Fruit fly (Drosophila melanogaster) whole organism, wandering third instar larva: ENCODE measurements around the gene mtDNA-helicase.

ENCODE experiments used
- Abd-B ChIP-seq: fragments of >200 bp; optimal IDR thresholded peaks from 2 replicates; lab custom pipeline; 2017; ENCODE audit warnings: missing biosample characterization, missing genetic modification characterization
- CG9705 ChIP-seq: fragments of 200-800 bp; sonication (Bioruptor generic); optimal IDR thresholded peaks from 2 replicates; lab custom pipeline; 2018; ENCODE audit warnings: missing biosample characterization, mild to moderate bottlenecking, missing genetic modification characterization
- Jra ChIP-seq: sonication (Bioruptor generic); optimal IDR thresholded peaks from 2 replicates; lab custom pipeline; 2016; ENCODE audit warnings: missing biosample characterization, missing genetic modification characterization
- Rel ChIP-seq, 2 experiments: fragments of 200-800 bp; sonication (Bioruptor generic) in 1 of 2; optimal IDR thresholded peaks; 2 replicates in 1 of 2; 3 replicates in 1 of 2; lab custom pipeline; 2016 to 2019; ENCODE audit warnings: mild to moderate bottlenecking in 2 of 2, missing biosample characterization in 2 of 2, missing genetic modification characterization in 2 of 2, moderate library complexity in 1 of 2
- fru ChIP-seq: fragments of 200-800 bp; sonication (Bioruptor generic); optimal IDR thresholded peaks from 3 replicates; lab custom pipeline; 2016; ENCODE audit warnings: missing biosample characterization, mild to moderate bottlenecking, missing genetic modification characterization

- TF ChIP-seq fru (GFP tag; lab: Kevin White, UChicago) = peak; percentile 64
- TF ChIP-seq Jra (GFP tag; lab: Kevin White, UChicago) = peak; percentile 85
- TF ChIP-seq Abd-B (GFP tag; lab: Kevin White, UChicago) = no peak
- peak; percentile 48 for TF ChIP-seq CG9705 (GFP tag; lab: Kevin White, UChicago)
- TF ChIP-seq Rel (GFP tag; optimal IDR thresholded peaks at IDR 0.05; lab: Kevin White, UChicago) = peak; percentile 86
- TF ChIP-seq Rel (tag; optimal IDR thresholded peaks at IDR 0.05; lab: Kevin White, UChicago) = peak; percentile 71
Observed at dm6 chr2L:9915011-9915850, 22.0 kb upstream of the mtDNA-helicase start, which contains the start of gene yip2.
